Worm (Caenorhabditis elegans): ENCODE results near the gene T02E9.5.
A peak's percentile ranks its signal among the peaks of the same experiment; 100 is the strongest.

Gene T02E9.5

DNA sequence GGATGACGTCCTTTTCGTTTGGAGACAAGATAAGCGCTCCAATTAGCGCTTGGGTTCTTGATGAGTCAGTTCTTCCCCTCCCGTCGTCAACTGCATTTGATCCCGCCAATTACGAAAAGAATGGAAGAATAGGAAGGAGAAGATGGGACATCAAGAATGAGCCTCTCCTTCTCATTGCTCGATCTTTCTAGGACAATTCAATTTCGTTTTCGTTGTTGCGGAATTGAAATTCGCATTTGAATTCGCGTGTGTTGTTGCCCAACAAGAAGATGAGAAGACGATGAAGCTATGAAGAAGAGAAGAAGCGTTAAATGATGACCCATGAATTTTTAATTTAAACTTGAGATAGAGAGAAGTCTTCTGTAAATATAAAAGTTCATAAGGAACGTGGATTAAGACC is 5.2 kb upstream of the T02E9.5 start:
- TF ChIP-seq lin-14 (GFP tag; optimal IDR thresholded peaks at IDR 0.05) (peak; percentile 25), sptf-1 (tag; optimal IDR thresholded peaks at IDR 0.05) (no peak), lir-3 (tag; optimal IDR thresholded peaks at IDR 0.05; ENCODE audit: poor library complexity) (no peak), nhr-20 (tag; optimal IDR thresholded peaks at IDR 0.05) (no peak), fkh-10 (GFP tag; optimal IDR thresholded peaks at IDR 0.05) (peak; percentile 58), C34B4.2 (tag; optimal IDR thresholded peaks at IDR 0.05) (no peak), ceh-90 (tag; optimal IDR thresholded peaks at IDR 0.05) (no peak), nhr-12 (tag; optimal IDR thresholded peaks at IDR 0.05) (no peak), ceh-63 (GFP tag; optimal IDR thresholded peaks at IDR 0.05) (no peak), unc-86 (tag; optimal IDR thresholded peaks at IDR 0.05) (no peak), ceh-82 (tag; optimal IDR thresholded peaks at IDR 0.05) (peak in 1 of 3 experiments; percentile 21), nhr-84 (tag; optimal IDR thresholded peaks at IDR 0.05) (no peak), ces-1 (GFP tag; optimal IDR thresholded peaks at IDR 0.05) (no peak)

DNA sequence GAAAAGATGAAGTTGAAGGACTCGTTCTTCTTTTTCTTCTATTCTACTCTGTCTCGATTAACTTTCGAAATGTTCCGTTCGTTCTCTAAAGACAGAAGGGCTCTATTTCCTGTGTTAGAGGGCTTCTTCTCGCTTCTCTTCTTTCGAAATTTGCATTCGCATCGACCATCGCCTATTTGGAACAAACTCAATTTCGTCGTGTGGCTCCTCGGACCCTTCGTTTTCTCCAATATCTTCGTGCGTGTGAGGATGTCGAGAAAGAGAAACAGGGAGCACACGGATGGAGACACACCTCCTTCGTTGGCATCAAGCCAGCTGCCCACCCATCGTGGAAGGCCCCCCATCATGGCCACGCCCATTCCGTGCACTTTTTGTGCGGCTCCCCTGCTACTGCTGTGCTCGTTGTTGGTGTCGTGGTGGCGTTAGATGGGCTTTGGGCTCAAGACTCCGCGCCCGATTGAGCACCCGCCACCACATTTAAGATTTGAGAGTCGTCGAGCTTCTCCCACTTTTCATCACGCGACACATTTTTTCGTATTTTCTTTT is 830 bp upstream of the T02E9.5 start:
- TF ChIP-seq unc-62 (GFP tag; optimal IDR thresholded peaks at IDR 0.05) (no peak), unc-30 (tag; optimal IDR thresholded peaks at IDR 0.05) (no peak), mep-1 (tag; optimal IDR thresholded peaks at IDR 0.05) (no peak), aha-1 (tag; optimal IDR thresholded peaks at IDR 0.05) (no peak), ceh-88 (GFP tag; IDR thresholded peaks at IDR 0.05) (no peak), ceh-63 (GFP tag; optimal IDR thresholded peaks at IDR 0.05) (no peak), fkh-8 (tag; optimal IDR thresholded peaks at IDR 0.05) (no peak), sptf-1 (tag; optimal IDR thresholded peaks at IDR 0.05) (no peak), ama-1 (optimal IDR thresholded peaks at IDR 0.05) (no peak), efl-3 (GFP tag; optimal IDR thresholded peaks at IDR 0.05) (no peak), fkh-10 (GFP tag; optimal IDR thresholded peaks at IDR 0.05) (peak; percentile 90), Y116A8C.19 (tag; optimal IDR thresholded peaks at IDR 0.05; ENCODE audit: borderline replicate concordance) (no peak), nhr-28 (tag; optimal IDR thresholded peaks at IDR 0.05) (no peak), C04F5.9 (tag; optimal IDR thresholded peaks at IDR 0.05) (no peak), egl-13 (tag; optimal IDR thresholded peaks at IDR 0.05) (no peak), C16A3.4 (tag; optimal IDR thresholded peaks at IDR 0.05) (no peak), ceh-90 (tag; optimal IDR thresholded peaks at IDR 0.05) (no peak), nhr-19 (GFP tag; conservative IDR thresholded peaks at IDR 0.05) (no peak), egl-27 (tag; optimal IDR thresholded peaks at IDR 0.05) (no peak), ceh-82 (tag; optimal IDR thresholded peaks at IDR 0.05) (peak; percentile 29 to 48 (median 34)), efl-1 (optimal IDR thresholded peaks at IDR 0.05) (no peak), efl-1 (GFP tag; optimal IDR thresholded peaks at IDR 0.05 in 1 of 2) (no peak), ces-1 (GFP tag; optimal IDR thresholded peaks at IDR 0.05) (peak; percentile 63), ztf-11 (tag; optimal IDR thresholded peaks at IDR 0.05) (no peak), lin-15B (tag; optimal IDR thresholded peaks at IDR 0.05) (no peak), rnt-1 (tag; optimal IDR thresholded peaks at IDR 0.05) (no peak), elt-2 (tag; optimal IDR thresholded peaks at IDR 0.05) (no peak), lin-14 (GFP tag; optimal IDR thresholded peaks at IDR 0.05) (peak; percentile 77), tbx-2 (tag; optimal IDR thresholded peaks at IDR 0.05) (peak; percentile 5)

DNA sequence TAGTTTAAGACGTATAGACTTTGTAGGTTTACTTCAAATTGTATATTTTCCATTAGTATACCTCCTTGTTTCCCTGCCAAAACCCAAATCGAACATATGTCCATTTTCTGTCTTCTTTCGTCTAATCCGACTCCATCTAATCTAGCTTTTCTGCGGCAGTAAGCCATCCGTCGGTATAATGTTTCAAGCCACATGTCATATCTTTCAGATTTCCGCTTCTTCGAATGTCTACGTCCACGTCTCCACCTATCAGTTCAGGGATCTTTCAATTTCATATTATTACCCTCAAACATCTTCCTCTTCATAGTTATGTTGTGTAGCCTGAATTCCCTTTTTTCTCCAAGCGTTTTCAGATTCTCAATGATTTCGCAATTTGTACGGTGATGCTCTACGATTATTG is 2.1 kb downstream of the T02E9.5 start:
- TF ChIP-seq swsn-7 (tag; optimal IDR thresholded peaks at IDR 0.05) (no peak), unc-62 (GFP tag; optimal IDR thresholded peaks at IDR 0.05) (no peak), aly-2 (tag; optimal IDR thresholded peaks at IDR 0.05) (no peak), C16A3.4 (tag; optimal IDR thresholded peaks at IDR 0.05) (no peak), lin-13 (GFP tag; optimal IDR thresholded peaks at IDR 0.05) (no peak), hlh-17 (GFP tag; optimal IDR thresholded peaks at IDR 0.05; ENCODE audit: borderline replicate concordance) (no peak), snpc-4 (tag; optimal IDR thresholded peaks at IDR 0.05) (no peak), nhr-84 (tag; optimal IDR thresholded peaks at IDR 0.05) (no peak), elt-3 (tag; optimal IDR thresholded peaks at IDR 0.05) (no peak), ceh-82 (tag; optimal IDR thresholded peaks at IDR 0.05) (no peak), dpl-1 (GFP tag; optimal IDR thresholded peaks at IDR 0.05) (no peak), nhr-76 (tag; optimal IDR thresholded peaks at IDR 0.05) (no peak), xbp-1 (tag; optimal IDR thresholded peaks at IDR 0.05) (no peak), isw-1 (GFP tag; IDR thresholded peaks at IDR 0.05) (no peak), nhr-11 (tag; optimal IDR thresholded peaks at IDR 0.05) (no peak), aha-1 (tag; optimal IDR thresholded peaks at IDR 0.05) (no peak), ztf-4 (tag; optimal IDR thresholded peaks at IDR 0.05) (no peak)

Data from whole organism, L1 larva.